Worm (Caenorhabditis elegans): ENCODE measurements around the gene sap-140.

- TF ChIP-seq ZK337.2 (GFP tag; IDR thresholded peaks at IDR 0.05) (no peak), ama-1 (optimal IDR thresholded peaks at IDR 0.05) (no peak), lin-39 (tag; optimal IDR thresholded peaks at IDR 0.05) (no peak), ceh-28 (tag; optimal IDR thresholded peaks at IDR 0.05) (no peak), nhr-76 (tag; optimal IDR thresholded peaks at IDR 0.05) (no peak), nhr-237 (tag; optimal IDR thresholded peaks at IDR 0.05) (no peak), zag-1 (tag; optimal IDR thresholded peaks at IDR 0.05) (no peak), ces-1 (GFP tag; optimal IDR thresholded peaks at IDR 0.05) (no peak), egl-43 (GFP tag; IDR thresholded peaks at IDR 0.05) (no peak), cey-2 (tag; optimal IDR thresholded peaks at IDR 0.05; ENCODE audit: borderline replicate concordance, insufficient read depth) (no peak), fkh-10 (GFP tag; optimal IDR thresholded peaks at IDR 0.05) (no peak), skn-1 (tag; optimal IDR thresholded peaks at IDR 0.05) (no peak)
These were observed 14.8 kb upstream of the sap-140 start for ce11 chrIII:7484765-7485164.

Measured in whole organism, L4 larva.